Worm (Caenorhabditis elegans) whole organism, L4 larva: ENCODE results near the gene nuo-4.

Experiments
- F10B5.3 ChIP-seq: sonication (generic microtip); optimal IDR thresholded peaks from 2 replicates; lab custom pipeline; 2016; ENCODE audit warnings: mild to moderate bottlenecking, missing genetic modification characterization, missing compliant biosample characterization
- F26F4.8 ChIP-seq: fragments of 200-800 bp; sonication (Bioruptor generic); conservative IDR thresholded peaks from 2 replicates; pipeline ENCODE4 v1.3.6; 2022; ENCODE audit warnings: missing genetic modification characterization, missing compliant biosample characterization
- F49E8.2 ChIP-seq: sonication (generic microtip); optimal IDR thresholded peaks from 2 replicates; lab custom pipeline; 2016; ENCODE audit warnings: missing compliant biosample characterization, mild to moderate bottlenecking, missing genetic modification characterization, borderline replicate concordance
- T20F7.1 ChIP-seq: fragments of 200-800 bp; sonication (Bioruptor generic); optimal IDR thresholded peaks from 2 replicates; lab custom pipeline; 2018; ENCODE audit warnings: mild to moderate bottlenecking, missing genetic modification characterization, missing compliant biosample characterization
- T26A8.4 ChIP-seq: fragments of 200-800 bp; sonication (Bioruptor generic); IDR thresholded peaks from 2 replicates; pipeline ENCODE4 v1.3.6; 2022; ENCODE audit warnings: missing genetic modification characterization, missing compliant biosample characterization
- Y48G9A.11 ChIP-seq: fragments of 200-800 bp; sonication (Bioruptor generic); IDR thresholded peaks from 2 replicates; pipeline ENCODE4 v1.3.6; 2022; ENCODE audit warnings: missing genetic modification reagents, missing genetic modification characterization, missing compliant biosample characterization
- Y5F2A.4 ChIP-seq: fragments of 200-800 bp; sonication (Bioruptor generic); optimal IDR thresholded peaks from 2 replicates; lab custom pipeline; 2018; ENCODE audit warnings: mild to moderate bottlenecking, missing genetic modification characterization, missing compliant biosample characterization
- Y75B8A.6 ChIP-seq: fragments of 200-800 bp; sonication (Bioruptor generic); IDR thresholded peaks from 2 replicates; pipeline ENCODE4 v1.3.6; 2022; ENCODE audit warnings: missing genetic modification reagents, missing genetic modification characterization, missing compliant biosample characterization
- ZK546.5 ChIP-seq, 2 experiments: sonication (generic microtip); optimal IDR thresholded peaks; 2 replicates each; lab custom pipeline; 2017; ENCODE audit warnings: missing biosample characterization in 2 of 2, missing genetic modification characterization in 2 of 2
- aha-1 ChIP-seq: fragments of 150-350 bp; peaks from one replicate; lab custom pipeline; 2014; ENCODE audit warnings: missing biosample characterization, missing genetic modification characterization
- ama-1 ChIP-seq: fragments of 150-350 bp; optimal IDR thresholded peaks from 2 replicates; lab custom pipeline; 2014; ENCODE audit warnings: inconsistent platforms, mixed read lengths
- arid-1 ChIP-seq: fragments of 200-800 bp; sonication (Bioruptor generic); conservative IDR thresholded peaks from 2 replicates; pipeline ENCODE4 v1.3.6; 2022; ENCODE audit warnings: missing genetic modification reagents, missing genetic modification characterization, missing compliant biosample characterization
- ceh-44 ChIP-seq: fragments of 200-800 bp; sonication (Bioruptor generic); IDR thresholded peaks from 2 replicates; pipeline ENCODE4 v1.3.6; 2022; ENCODE audit warnings: missing genetic modification reagents, missing genetic modification characterization, missing compliant biosample characterization
- ceh-62 ChIP-seq: sonication (generic microtip); optimal IDR thresholded peaks from 2 replicates; lab custom pipeline; 2017; ENCODE audit warnings: missing biosample characterization, missing genetic modification characterization
- ctbp-1 ChIP-seq: fragments of 200-800 bp; sonication (Bioruptor generic); IDR thresholded peaks from 2 replicates; pipeline ENCODE4 v1.3.6; 2022; ENCODE audit warnings: missing genetic modification reagents, missing genetic modification characterization, missing compliant biosample characterization
- daf-19 ChIP-seq: fragments of 200-800 bp; sonication (Bioruptor generic); conservative IDR thresholded peaks from 2 replicates; pipeline ENCODE4 v1.3.6; 2022; ENCODE audit warnings: missing genetic modification characterization, missing compliant biosample characterization
- dmd-6 ChIP-seq: fragments of 200-800 bp; sonication (Bioruptor generic); IDR thresholded peaks from 2 replicates; pipeline ENCODE4 v1.3.6; 2022; ENCODE audit warnings: missing genetic modification reagents, missing genetic modification characterization, missing compliant biosample characterization
- dmd-9 ChIP-seq: fragments of 200-800 bp; sonication (Bioruptor generic); IDR thresholded peaks from 2 replicates; pipeline ENCODE4 v1.3.6; 2022; ENCODE audit warnings: missing genetic modification reagents, missing genetic modification characterization, missing compliant biosample characterization
- dpl-1 ChIP-seq: fragments of 150-350 bp; optimal IDR thresholded peaks from 2 replicates; lab custom pipeline; 2014; ENCODE audit warnings: missing biosample characterization, missing genetic modification reagents, missing genetic modification characterization
- egl-43 ChIP-seq: fragments of 200-800 bp; sonication (Bioruptor generic); IDR thresholded peaks from 2 replicates; pipeline ENCODE4 v1.3.6; 2022; ENCODE audit warnings: missing genetic modification reagents, missing genetic modification characterization, missing compliant biosample characterization
- fkh-10 ChIP-seq: fragments of 150-350 bp; optimal IDR thresholded peaks from 2 replicates; lab custom pipeline; 2014; ENCODE audit warnings: missing biosample characterization, missing genetic modification reagents, missing genetic modification characterization
- hlh-11 ChIP-seq: fragments of 200-800 bp; sonication (Bioruptor generic); optimal IDR thresholded peaks from 2 replicates; lab custom pipeline; 2018; ENCODE audit warnings: mild to moderate bottlenecking, missing genetic modification characterization, missing compliant biosample characterization
- hmg-1.1 ChIP-seq: fragments of 200-800 bp; sonication (Bioruptor generic); IDR thresholded peaks from 2 replicates; pipeline ENCODE4 v1.3.6; 2022; ENCODE audit warnings: missing genetic modification reagents, missing genetic modification characterization, missing compliant biosample characterization
- lim-7 ChIP-seq: fragments of 200-800 bp; sonication (Bioruptor generic); IDR thresholded peaks from 2 replicates; pipeline ENCODE4 v1.3.6; 2022; ENCODE audit warnings: missing genetic modification characterization, missing compliant biosample characterization
- lin-13 ChIP-seq: fragments of 150-350 bp; optimal IDR thresholded peaks from 2 replicates; lab custom pipeline; 2014; ENCODE audit warnings: missing biosample characterization, missing genetic modification reagents, missing genetic modification characterization
- lin-15B ChIP-seq: fragments of 150-350 bp; sonication (generic microtip); optimal IDR thresholded peaks from 3 replicates; lab custom pipeline; 2014; ENCODE audit warnings: missing biosample characterization, missing genetic modification characterization
- lin-38 ChIP-seq: fragments of 200-800 bp; sonication (Bioruptor generic); IDR thresholded peaks from 2 replicates; pipeline ENCODE4 v1.3.6; 2022; ENCODE audit warnings: missing genetic modification reagents, missing genetic modification characterization, missing compliant biosample characterization
- lin-39 ChIP-seq: fragments of 150-350 bp; optimal IDR thresholded peaks from 2 replicates; lab custom pipeline; 2014; ENCODE audit warnings: missing biosample characterization, missing genetic modification reagents, missing genetic modification characterization
- lir-3 ChIP-seq: sonication (generic microtip); optimal IDR thresholded peaks from 2 replicates; lab custom pipeline; 2016; ENCODE audit warnings: mild to moderate bottlenecking, missing genetic modification characterization, missing compliant biosample characterization
- madf-5 ChIP-seq, 2 experiments: fragments of 200-800 bp; sonication (Bioruptor generic); IDR thresholded peaks; 2 replicates each; pipeline ENCODE4 v1.3.6; 2022; ENCODE audit warnings: missing compliant biosample characterization in 2 of 2, missing genetic modification characterization in 2 of 2
- madf-9 ChIP-seq: fragments of 200-800 bp; sonication (Bioruptor generic); conservative IDR thresholded peaks from 2 replicates; pipeline ENCODE4 v1.3.6; 2022; ENCODE audit warnings: missing genetic modification reagents, missing genetic modification characterization, missing compliant biosample characterization
- mes-2 ChIP-seq: sonication (generic microtip); optimal IDR thresholded peaks from 2 replicates; lab custom pipeline; 2016; ENCODE audit warnings: missing genotype, mild to moderate bottlenecking, missing genetic modification characterization, missing compliant biosample characterization; ENCODE audit not compliant: poor library complexity, severe bottlenecking
- nhr-10 ChIP-seq: fragments of 150-350 bp; optimal IDR thresholded peaks from 2 replicates; lab custom pipeline; 2014; ENCODE audit warnings: missing biosample characterization, missing genetic modification characterization
- nhr-111 ChIP-seq: fragments of 200-800 bp; sonication (Bioruptor generic); optimal IDR thresholded peaks from 2 replicates; lab custom pipeline; 2018; ENCODE audit warnings: mild to moderate bottlenecking, missing genetic modification characterization, missing compliant biosample characterization
- nhr-237 ChIP-seq: sonication (generic microtip); optimal IDR thresholded peaks from 2 replicates; lab custom pipeline; 2017; ENCODE audit warnings: missing biosample characterization, missing genetic modification characterization
- nhr-25 ChIP-seq: sonication (generic microtip); optimal IDR thresholded peaks from 2 replicates; lab custom pipeline; 2017; ENCODE audit warnings: missing genetic modification characterization, mild to moderate bottlenecking, missing compliant biosample characterization, antibody characterized with exemption, moderate library complexity, borderline replicate concordance; ENCODE audit not compliant: insufficient read depth
- nhr-28 ChIP-seq: fragments of 150-350 bp; optimal IDR thresholded peaks from 2 replicates; lab custom pipeline; 2014; ENCODE audit warnings: missing biosample characterization, missing genetic modification characterization
- nhr-76 ChIP-seq: fragments of 150-350 bp; optimal IDR thresholded peaks from 2 replicates; lab custom pipeline; 2014; ENCODE audit warnings: missing biosample characterization, missing genetic modification characterization
- nhr-77 ChIP-seq: fragments of 150-350 bp; optimal IDR thresholded peaks from 2 replicates; lab custom pipeline; 2014; ENCODE audit warnings: missing biosample characterization, missing genetic modification characterization
- php-3 ChIP-seq: fragments of 200-800 bp; sonication (Bioruptor generic); IDR thresholded peaks from 2 replicates; pipeline ENCODE4 v1.3.6; 2022; ENCODE audit warnings: missing genetic modification reagents, missing genetic modification characterization, missing compliant biosample characterization
- snpc-1.2 ChIP-seq: fragments of 200-800 bp; sonication (Bioruptor generic); IDR thresholded peaks from 2 replicates; pipeline ENCODE4 v1.3.6; 2022; ENCODE audit warnings: missing genetic modification reagents, missing genetic modification characterization, missing compliant biosample characterization
- spr-3 ChIP-seq: fragments of 200-800 bp; sonication (Bioruptor generic); optimal IDR thresholded peaks from 2 replicates; lab custom pipeline; 2018; ENCODE audit warnings: mild to moderate bottlenecking, missing genetic modification characterization, missing compliant biosample characterization
- unc-130 ChIP-seq: sonication (generic microtip); optimal IDR thresholded peaks from 2 replicates; lab custom pipeline; 2016; ENCODE audit warnings: missing genetic modification reagents, missing genetic modification characterization, missing compliant biosample characterization
- vab-7 ChIP-seq: fragments of 200-800 bp; sonication (Bioruptor generic); IDR thresholded peaks from 2 replicates; pipeline ENCODE4 v1.3.6; 2022; ENCODE audit warnings: missing genetic modification reagents, missing genetic modification characterization, missing compliant biosample characterization
- zag-1 ChIP-seq: fragments of 150-350 bp; optimal IDR thresholded peaks from 2 replicates; lab custom pipeline; 2014; ENCODE audit warnings: missing biosample characterization, missing genetic modification characterization
- zfp-2 ChIP-seq: sonication (generic microtip); optimal IDR thresholded peaks from 2 replicates; lab custom pipeline; 2016; ENCODE audit warnings: mild to moderate bottlenecking, missing genetic modification characterization, missing compliant biosample characterization
- zfp-3 ChIP-seq: fragments of 200-800 bp; sonication (Bioruptor generic); conservative IDR thresholded peaks from 2 replicates; pipeline ENCODE4 v1.3.6; 2022; ENCODE audit warnings: missing genetic modification reagents, missing genetic modification characterization, missing compliant biosample characterization
- zip-11 ChIP-seq: fragments of 200-800 bp; sonication (Bioruptor generic); IDR thresholded peaks from 2 replicates; pipeline ENCODE4 v1.3.6; 2022; ENCODE audit warnings: missing genetic modification characterization, missing compliant biosample characterization
- ztf-7 ChIP-seq: fragments of 150-350 bp; optimal IDR thresholded peaks from 2 replicates; lab custom pipeline; 2014; ENCODE audit warnings: missing biosample characterization, missing genetic modification characterization

nuo-4 gene

DNA sequence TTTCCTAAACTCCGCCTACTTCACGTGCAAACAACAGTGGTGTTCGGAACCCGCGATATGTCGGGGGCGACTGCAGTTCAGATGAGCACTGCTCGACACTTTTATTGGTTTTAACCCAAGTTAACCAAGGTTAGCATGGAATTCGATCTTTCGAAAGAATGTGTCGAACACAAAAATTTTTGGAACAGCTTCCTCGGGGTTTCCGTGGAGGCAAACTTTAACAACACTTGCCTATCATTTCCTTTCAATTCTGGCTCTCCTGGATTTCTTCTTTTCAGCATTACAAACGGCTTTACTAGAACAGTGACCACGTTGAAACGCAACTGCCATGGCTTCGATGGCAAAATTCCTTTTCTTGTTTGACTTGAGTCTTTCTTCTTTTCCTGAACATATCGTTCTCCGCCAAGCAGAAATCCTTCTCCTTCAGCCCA, 17.3 kb downstream of the nuo-4 start (continued):
- TF ChIP-seq Y48G9A.11 (peak; percentile 84), nhr-111 (GFP tag; lab: Kevin White, UChicago) (peak; percentile 17), aha-1 (tag; lab: Kevin White, UChicago) (peak; percentile 65)

DNA sequence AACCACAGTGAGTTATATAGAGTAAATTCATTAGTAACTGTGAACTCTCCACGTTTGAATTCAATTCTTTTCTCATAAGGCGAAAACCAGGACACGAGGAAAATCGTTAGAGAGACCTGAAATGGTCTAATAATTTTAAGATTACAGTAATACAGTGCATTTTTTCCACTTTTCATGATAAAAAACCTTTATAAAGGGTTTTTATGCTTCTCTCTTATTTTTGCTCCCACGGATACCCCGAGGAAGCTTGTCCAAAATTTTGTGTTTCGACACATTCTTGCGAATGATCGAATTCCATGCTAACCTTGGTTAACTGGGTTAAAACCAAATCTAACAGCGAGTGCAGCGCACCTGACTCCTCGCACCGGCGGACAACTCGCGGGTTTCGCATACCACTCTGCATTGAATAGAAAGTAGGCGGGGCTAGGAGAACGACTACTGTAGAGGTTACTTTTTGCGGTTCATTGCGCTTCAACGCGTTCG, 18.3 kb downstream of the nuo-4 start:
- TF ChIP-seq F10B5.3 (peak; percentile 24), lin-15B (tag; lab: Kevin White, UChicago) (no peak), php-3 (GFP tag; lab: Robert Waterston, UW) (no peak), lir-3 (tag; lab: Kevin White, UChicago) (no peak), arid-1 (peak; percentile 53), ztf-7 (tag; lab: Kevin White, UChicago) (no peak), dpl-1 (GFP tag; lab: Kevin White, UChicago) (peak; percentile 12), spr-3 (GFP tag; lab: Kevin White, UChicago) (no peak), madf-9 (GFP tag; lab: Robert Waterston, UW) (no peak), T20F7.1 (GFP tag; lab: Kevin White, UChicago) (no peak), nhr-25 (no peak), nhr-28 (tag; lab: Kevin White, UChicago) (no peak), F26F4.8 (no peak), hlh-11 (tag; lab: Kevin White, UChicago) (peak; percentile 33), mes-2 (peak; percentile 71), hmg-1.1 (GFP tag; lab: Robert Waterston, UW) (no peak), ceh-44 (no peak), dmd-6 (GFP tag; lab: Robert Waterston, UW) (no peak), dmd-9 (GFP tag; lab: Robert Waterston, UW) (no peak), T26A8.4 (peak; percentile 88), egl-43 (GFP tag; lab: Robert Waterston, UW) (peak; percentile 60; the same call in 1 of the 2 replicates), lin-38 (GFP tag; lab: Robert Waterston, UW) (peak; percentile 56), vab-7 (GFP tag; lab: Robert Waterston, UW) (no peak), zfp-2 (tag; lab: Kevin White, UChicago) (no peak), fkh-10 (no peak), nhr-237 (tag; lab: Kevin White, UChicago) (no peak), nhr-10 (tag; lab: Kevin White, UChicago) (no peak), madf-5 (GFP tag; IDR thresholded peaks at IDR 0.05; lab: Robert Waterston, UW) (no peak), zip-11 (GFP tag; lab: Robert Waterston, UW) (no peak), ama-1 (peak; percentile 69), ctbp-1 (GFP tag; lab: Robert Waterston, UW) (no peak), nhr-77 (tag; lab: Kevin White, UChicago) (no peak), lin-39 (tag; lab: Kevin White, UChicago) (no peak), snpc-1.2 (GFP tag; lab: Robert Waterston, UW) (peak; percentile 50; the same call in 1 of the 2 replicates), ceh-62 (tag; lab: Kevin White, UChicago) (no peak), zag-1 (no peak), zfp-3 (GFP tag; lab: Robert Waterston, UW) (no peak), F49E8.2 (tag; lab: Kevin White, UChicago) (peak; percentile 66), aha-1 (tag; lab: Kevin White, UChicago) (peak; percentile 79), daf-19 (GFP tag; lab: Robert Waterston, UW) (0 out of 2 replicates have a peak, but pooled peaks have one; percentile 34), ZK546.5 (tag; optimal IDR thresholded peaks at IDR 0.05; lab: Kevin White, UChicago) (no peak), nhr-111 (GFP tag; lab: Kevin White, UChicago) (no peak), unc-130 (GFP tag; lab: Kevin White, UChicago) (peak; percentile 35), lin-13 (GFP tag; lab: Kevin White, UChicago) (no peak), lim-7 (no peak; the same call in 1 of the 2 replicates), nhr-76 (tag; lab: Kevin White, UChicago) (no peak), Y5F2A.4 (GFP tag; lab: Kevin White, UChicago) (no peak), Y75B8A.6 (GFP tag; lab: Robert Waterston, UW) (no peak)
